Worm (Caenorhabditis elegans) whole organism, L4 larva: ENCODE data around the gene Y69F12A.1.

Experiments used
- D1046.2 ChIP-seq: fragments of 200-800 bp; sonication (Bioruptor generic); IDR thresholded peaks from 2 replicates; pipeline ENCODE4 v1.3.6; 2022; ENCODE audit warnings: missing genetic modification characterization, missing compliant biosample characterization
- F10B5.3 ChIP-seq: sonication (generic microtip); optimal IDR thresholded peaks from 2 replicates; lab custom pipeline; 2016; ENCODE audit warnings: mild to moderate bottlenecking, missing genetic modification characterization, missing compliant biosample characterization
- Y105C5A.15 ChIP-seq: fragments of 200-800 bp; sonication (Bioruptor generic); IDR thresholded peaks from 2 replicates; pipeline ENCODE4 v1.3.6; 2022; ENCODE audit warnings: missing genetic modification characterization, missing compliant biosample characterization
- Y48G9A.11 ChIP-seq: fragments of 200-800 bp; sonication (Bioruptor generic); IDR thresholded peaks from 2 replicates; pipeline ENCODE4 v1.3.6; 2022; ENCODE audit warnings: missing genetic modification reagents, missing genetic modification characterization, missing compliant biosample characterization
- Y5F2A.4 ChIP-seq: fragments of 200-800 bp; sonication (Bioruptor generic); optimal IDR thresholded peaks from 2 replicates; lab custom pipeline; 2018; ENCODE audit warnings: mild to moderate bottlenecking, missing genetic modification characterization, missing compliant biosample characterization
- ama-1 ChIP-seq: fragments of 150-350 bp; optimal IDR thresholded peaks from 2 replicates; lab custom pipeline; 2014; ENCODE audit warnings: inconsistent platforms, mixed read lengths
- attf-4 ChIP-seq: sonication (generic microtip); optimal IDR thresholded peaks from 3 replicates; lab custom pipeline; 2017; ENCODE audit warnings: missing biosample characterization, missing genetic modification characterization
- ceh-28 ChIP-seq: fragments of 150-350 bp; optimal IDR thresholded peaks from 2 replicates; lab custom pipeline; 2014; ENCODE audit warnings: missing biosample characterization, missing genetic modification reagents, missing genetic modification characterization
- ceh-44 ChIP-seq: fragments of 200-800 bp; sonication (Bioruptor generic); IDR thresholded peaks from 2 replicates; pipeline ENCODE4 v1.3.6; 2022; ENCODE audit warnings: missing genetic modification reagents, missing genetic modification characterization, missing compliant biosample characterization
- ctbp-1 ChIP-seq: fragments of 200-800 bp; sonication (Bioruptor generic); IDR thresholded peaks from 2 replicates; pipeline ENCODE4 v1.3.6; 2022; ENCODE audit warnings: missing genetic modification reagents, missing genetic modification characterization, missing compliant biosample characterization
- daf-12 ChIP-seq: fragments of 150-350 bp; optimal IDR thresholded peaks from 2 replicates; lab custom pipeline; 2014; ENCODE audit warnings: missing biosample characterization, missing genetic modification reagents, missing genetic modification characterization
- dmd-6 ChIP-seq: fragments of 200-800 bp; sonication (Bioruptor generic); IDR thresholded peaks from 2 replicates; pipeline ENCODE4 v1.3.6; 2022; ENCODE audit warnings: missing genetic modification reagents, missing genetic modification characterization, missing compliant biosample characterization
- dmd-8 ChIP-seq: fragments of 200-800 bp; sonication (Bioruptor generic); IDR thresholded peaks from 2 replicates; pipeline ENCODE4 v1.3.6; 2022; ENCODE audit warnings: missing genetic modification characterization, missing compliant biosample characterization
- egl-27 ChIP-seq: sonication (generic microtip); optimal IDR thresholded peaks from 3 replicates; lab custom pipeline; 2017; ENCODE audit warnings: missing biosample characterization, missing genetic modification reagents, missing genetic modification characterization
- fkh-10 ChIP-seq: fragments of 150-350 bp; optimal IDR thresholded peaks from 2 replicates; lab custom pipeline; 2014; ENCODE audit warnings: missing biosample characterization, missing genetic modification reagents, missing genetic modification characterization
- hif-1 ChIP-seq, 2 experiments: sonication (generic microtip); optimal IDR thresholded peaks; 2 replicates each; lab custom pipeline; 2016 to 2017; ENCODE audit warnings: missing compliant biosample characterization in 2 of 2, missing genetic modification characterization in 2 of 2, missing genetic modification reagents in 2 of 2, missing genotype in 2 of 2, mild to moderate bottlenecking in 1 of 2
- hlh-11 ChIP-seq: fragments of 200-800 bp; sonication (Bioruptor generic); optimal IDR thresholded peaks from 2 replicates; lab custom pipeline; 2018; ENCODE audit warnings: mild to moderate bottlenecking, missing genetic modification characterization, missing compliant biosample characterization
- hlh-30 ChIP-seq: sonication (generic microtip); optimal IDR thresholded peaks from 2 replicates; lab custom pipeline; 2017; ENCODE audit warnings: antibody characterized with exemption, mild to moderate bottlenecking, missing genetic modification characterization, missing compliant biosample characterization; ENCODE audit not compliant: insufficient read depth
- jun-1 ChIP-seq: fragments of 150-350 bp; optimal IDR thresholded peaks from 2 replicates; lab custom pipeline; 2014; ENCODE audit warnings: missing biosample characterization, missing genetic modification reagents, missing genetic modification characterization
- lim-7 ChIP-seq: fragments of 200-800 bp; sonication (Bioruptor generic); IDR thresholded peaks from 2 replicates; pipeline ENCODE4 v1.3.6; 2022; ENCODE audit warnings: missing genetic modification characterization, missing compliant biosample characterization
- lin-29 ChIP-seq: fragments of 200-800 bp; sonication (Bioruptor generic); IDR thresholded peaks from 2 replicates; pipeline ENCODE4 v1.3.6; 2022; ENCODE audit warnings: missing genetic modification reagents, missing genetic modification characterization, missing compliant biosample characterization
- lin-38 ChIP-seq: fragments of 200-800 bp; sonication (Bioruptor generic); IDR thresholded peaks from 2 replicates; pipeline ENCODE4 v1.3.6; 2022; ENCODE audit warnings: missing genetic modification reagents, missing genetic modification characterization, missing compliant biosample characterization
- lsy-2 ChIP-seq, 2 experiments: fragments of 150-350 bp in 1 of 2; sonication (generic microtip) in 1 of 2; optimal IDR thresholded peaks; 2 replicates each; lab custom pipeline; 2014 to 2017; ENCODE audit warnings: missing biosample characterization in 2 of 2, missing genetic modification characterization in 2 of 2
- madf-9 ChIP-seq: fragments of 200-800 bp; sonication (Bioruptor generic); conservative IDR thresholded peaks from 2 replicates; pipeline ENCODE4 v1.3.6; 2022; ENCODE audit warnings: missing genetic modification reagents, missing genetic modification characterization, missing compliant biosample characterization
- mep-1 ChIP-seq: fragments of 150-350 bp; sonication (generic microtip); optimal IDR thresholded peaks from 3 replicates; lab custom pipeline; 2014; ENCODE audit warnings: missing biosample characterization, missing genetic modification characterization
- mes-2 ChIP-seq: sonication (generic microtip); optimal IDR thresholded peaks from 2 replicates; lab custom pipeline; 2016; ENCODE audit warnings: missing genotype, mild to moderate bottlenecking, missing genetic modification characterization, missing compliant biosample characterization; ENCODE audit not compliant: poor library complexity, severe bottlenecking
- mxl-2 ChIP-seq: fragments of 200-800 bp; sonication (Bioruptor generic); conservative IDR thresholded peaks from 2 replicates; pipeline ENCODE4 v1.3.6; 2022; ENCODE audit warnings: missing genetic modification reagents, missing genetic modification characterization, missing compliant biosample characterization
- mxl-3 ChIP-seq: fragments of 200-800 bp; sonication (Bioruptor generic); optimal IDR thresholded peaks from 2 replicates; lab custom pipeline; 2018; ENCODE audit warnings: mild to moderate bottlenecking, missing genetic modification characterization, missing compliant biosample characterization
- nhr-10 ChIP-seq: fragments of 150-350 bp; optimal IDR thresholded peaks from 2 replicates; lab custom pipeline; 2014; ENCODE audit warnings: missing biosample characterization, missing genetic modification characterization
- nhr-111 ChIP-seq: fragments of 200-800 bp; sonication (Bioruptor generic); optimal IDR thresholded peaks from 2 replicates; lab custom pipeline; 2018; ENCODE audit warnings: mild to moderate bottlenecking, missing genetic modification characterization, missing compliant biosample characterization
- nhr-25 ChIP-seq: sonication (generic microtip); optimal IDR thresholded peaks from 2 replicates; lab custom pipeline; 2017; ENCODE audit warnings: missing genetic modification characterization, mild to moderate bottlenecking, missing compliant biosample characterization, antibody characterized with exemption, moderate library complexity, borderline replicate concordance; ENCODE audit not compliant: insufficient read depth
- nhr-28 ChIP-seq: fragments of 150-350 bp; optimal IDR thresholded peaks from 2 replicates; lab custom pipeline; 2014; ENCODE audit warnings: missing biosample characterization, missing genetic modification characterization
- nhr-42 ChIP-seq: fragments of 200-800 bp; sonication (Bioruptor generic); IDR thresholded peaks from 2 replicates; pipeline ENCODE4 v1.3.6; 2022; ENCODE audit warnings: missing genetic modification characterization, missing compliant biosample characterization
- nhr-6 ChIP-seq: fragments of 150-350 bp; optimal IDR thresholded peaks from 2 replicates; lab custom pipeline; 2014; ENCODE audit warnings: missing biosample characterization, missing genetic modification characterization
- nhr-77 ChIP-seq: fragments of 150-350 bp; optimal IDR thresholded peaks from 2 replicates; lab custom pipeline; 2014; ENCODE audit warnings: missing biosample characterization, missing genetic modification characterization
- php-3 ChIP-seq: fragments of 200-800 bp; sonication (Bioruptor generic); IDR thresholded peaks from 2 replicates; pipeline ENCODE4 v1.3.6; 2022; ENCODE audit warnings: missing genetic modification reagents, missing genetic modification characterization, missing compliant biosample characterization
- rbr-2 ChIP-seq: sonication (generic microtip); optimal IDR thresholded peaks from 2 replicates; lab custom pipeline; 2016; ENCODE audit warnings: missing genotype, missing genetic modification characterization, missing compliant biosample characterization
- saeg-2 ChIP-seq: fragments of 200-800 bp; sonication (Bioruptor generic); IDR thresholded peaks from 2 replicates; pipeline ENCODE4 v1.3.6; 2022; ENCODE audit warnings: missing genetic modification reagents, missing genetic modification characterization, missing compliant biosample characterization
- sdz-12 ChIP-seq: fragments of 200-800 bp; sonication (Bioruptor generic); optimal IDR thresholded peaks from 2 replicates; lab custom pipeline; 2018; ENCODE audit warnings: mild to moderate bottlenecking, missing genetic modification characterization, missing compliant biosample characterization
- spr-1 ChIP-seq: sonication (generic microtip); optimal IDR thresholded peaks from 2 replicates; lab custom pipeline; 2016; ENCODE audit warnings: mild to moderate bottlenecking, missing genetic modification characterization, missing compliant biosample characterization
- tra-1 ChIP-seq: fragments of 200-800 bp; sonication (Bioruptor generic); IDR thresholded peaks from 2 replicates; pipeline ENCODE4 v1.3.6; 2022; ENCODE audit warnings: missing genetic modification reagents, missing genetic modification characterization, missing compliant biosample characterization
- unc-130 ChIP-seq: sonication (generic microtip); optimal IDR thresholded peaks from 2 replicates; lab custom pipeline; 2016; ENCODE audit warnings: missing genetic modification reagents, missing genetic modification characterization, missing compliant biosample characterization
- unc-39 ChIP-seq: sonication (generic microtip); optimal IDR thresholded peaks from 2 replicates; lab custom pipeline; 2017; ENCODE audit warnings: missing biosample characterization, missing genetic modification characterization
- vab-7 ChIP-seq: fragments of 200-800 bp; sonication (Bioruptor generic); IDR thresholded peaks from 2 replicates; pipeline ENCODE4 v1.3.6; 2022; ENCODE audit warnings: missing genetic modification reagents, missing genetic modification characterization, missing compliant biosample characterization
- zag-1 ChIP-seq: fragments of 150-350 bp; optimal IDR thresholded peaks from 2 replicates; lab custom pipeline; 2014; ENCODE audit warnings: missing biosample characterization, missing genetic modification characterization
- zfp-2 ChIP-seq: sonication (generic microtip); optimal IDR thresholded peaks from 2 replicates; lab custom pipeline; 2016; ENCODE audit warnings: mild to moderate bottlenecking, missing genetic modification characterization, missing compliant biosample characterization

The Y69F12A.1 gene

DNA sequence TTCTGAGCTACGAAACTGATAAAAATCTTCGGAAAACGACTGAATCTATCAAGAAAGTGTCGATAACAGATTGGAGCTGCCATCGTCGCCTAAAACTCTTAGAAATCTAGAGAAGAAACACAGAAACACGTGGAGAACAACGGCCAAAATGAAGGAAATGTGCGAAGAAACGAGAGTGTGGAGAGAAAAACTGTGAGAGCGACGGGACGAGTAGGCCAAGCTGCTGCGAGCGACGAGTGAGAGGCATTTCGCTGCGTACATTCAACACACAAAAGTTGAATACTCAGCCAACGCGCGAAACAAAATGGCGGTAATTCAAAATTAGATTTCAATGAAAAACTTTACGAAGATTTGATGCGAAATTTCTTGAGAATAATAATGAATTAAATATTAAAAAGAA lies 41.6 kb downstream of the Y69F12A.1 start (continued):
- TF ChIP-seq tra-1 (0 out of 2 replicates have a peak, but pooled peaks have one; percentile 18), hlh-11 (tag; lab: Kevin White, UChicago) (peak; percentile 96), spr-1 (peak; percentile 66), Y5F2A.4 (GFP tag; lab: Kevin White, UChicago) (no peak), Y105C5A.15 (GFP tag; lab: Robert Waterston, UW) (0 out of 2 replicates have a peak, but pooled peaks have one; percentile 20), nhr-42 (0 out of 2 replicates have a peak, but pooled peaks have one; percentile 23), Y48G9A.11 (no peak), nhr-77 (tag; lab: Kevin White, UChicago) (peak; percentile 91), nhr-111 (GFP tag; lab: Kevin White, UChicago) (no peak), F10B5.3 (tag; lab: Kevin White, UChicago) (no peak), hif-1 (tag; optimal IDR thresholded peaks at IDR 0.05; lab: Kevin White, UChicago) (peak in 1 of 2 experiments; percentile 66), dmd-6 (GFP tag; lab: Robert Waterston, UW) (peak; percentile 91), ceh-44 (0 out of 2 replicates have a peak, but pooled peaks have one; percentile 17), nhr-25 (tag; lab: Kevin White, UChicago) (peak; percentile 29), madf-9 (GFP tag; lab: Robert Waterston, UW) (peak; percentile 45; the same call in 1 of the 2 replicates), lin-29 (GFP tag; lab: Robert Waterston, UW) (no peak), unc-39 (tag; lab: Kevin White, UChicago) (no peak), php-3 (GFP tag; lab: Robert Waterston, UW) (peak; percentile 64; the same call in 1 of the 2 replicates), vab-7 (GFP tag; lab: Robert Waterston, UW) (0 out of 2 replicates have a peak, but pooled peaks have one; percentile 50), rbr-2 (peak; percentile 83), ctbp-1 (GFP tag; lab: Robert Waterston, UW) (peak; percentile 32; the same call in 1 of the 2 replicates), lin-38 (GFP tag; lab: Robert Waterston, UW) (peak; percentile 80), sdz-12 (GFP tag; lab: Kevin White, UChicago) (no peak), mep-1 (peak; percentile 96), nhr-10 (tag; lab: Kevin White, UChicago) (peak; percentile 0)
- TF ChIP-seq, all 104 proteins: peak for 52

DNA sequence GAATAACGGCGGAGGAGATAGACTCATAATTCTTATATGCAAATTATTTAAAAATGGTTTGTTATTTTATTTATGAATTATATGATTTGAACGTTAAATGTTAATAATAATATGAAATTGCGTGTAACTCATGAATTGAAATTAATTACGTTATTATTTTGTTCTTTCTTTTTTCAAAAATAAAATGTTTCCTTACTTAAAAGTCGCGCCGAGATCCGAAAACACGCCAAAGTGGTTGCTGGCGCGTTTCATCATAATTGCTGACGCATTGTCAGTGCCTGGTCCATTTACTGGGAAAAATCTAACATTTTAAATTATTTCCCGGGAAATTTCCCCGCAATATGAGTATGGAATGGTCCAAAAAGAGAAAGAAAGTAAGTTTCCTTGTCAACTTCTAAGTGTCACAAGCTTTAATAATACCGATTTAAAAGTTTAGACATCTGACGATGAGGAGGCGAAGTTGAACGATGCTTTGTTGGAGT lies 42.7 kb downstream of the Y69F12A.1 start, which contains the start of the genes C07H6.9 and sap-140:
Gene C07H6.9 (minus strand): TSS at position 51 of the 482 bp plus-strand sequence.
Gene sap-140 (plus strand): TSS at position 318 of the 482 bp plus-strand sequence.
- TF ChIP-seq unc-130 (GFP tag; lab: Kevin White, UChicago) (no peak), spr-1 (peak; percentile 25), ctbp-1 (GFP tag; lab: Robert Waterston, UW) (no peak), dmd-8 (GFP tag; lab: Robert Waterston, UW) (no peak), mxl-3 (GFP tag; lab: Kevin White, UChicago) (no peak), Y48G9A.11 (no peak), D1046.2 (GFP tag; lab: Robert Waterston, UW) (no peak), jun-1 (no peak), F10B5.3 (tag; lab: Kevin White, UChicago) (peak; percentile 54), ama-1 (peak; percentile 22), lsy-2 (tag; optimal IDR thresholded peaks at IDR 0.05; lab: Kevin White, UChicago) (peak in 1 of 2 experiments; percentile 91), ceh-28 (no peak), zfp-2 (tag; lab: Kevin White, UChicago) (no peak), hif-1 (tag; optimal IDR thresholded peaks at IDR 0.05; lab: Kevin White, UChicago) (peak in 1 of 2 experiments; percentile 34), daf-12 (no peak), nhr-25 (tag; lab: Kevin White, UChicago) (no peak), rbr-2 (peak; percentile 59), saeg-2 (GFP tag; lab: Robert Waterston, UW) (no peak), egl-27 (no peak), mes-2 (tag; lab: Kevin White, UChicago) (peak; percentile 90), nhr-6 (tag; lab: Kevin White, UChicago) (peak; percentile 66), nhr-28 (tag; lab: Kevin White, UChicago) (peak; percentile 36), fkh-10 (peak; percentile 15), zag-1 (tag; lab: Kevin White, UChicago) (no peak), lin-38 (GFP tag; lab: Robert Waterston, UW) (peak; percentile 74), mxl-2 (no peak), lim-7 (GFP tag; lab: Robert Waterston, UW) (no peak), hlh-30 (tag; lab: Kevin White, UChicago) (peak; percentile 71), attf-4 (tag; lab: Kevin White, UChicago) (no peak), nhr-77 (tag; lab: Kevin White, UChicago) (no peak), unc-39 (tag; lab: Kevin White, UChicago) (no peak)
